Fruit fly (Drosophila melanogaster) whole organism, embryonic: ENCODE data around the gene CG6962.

ENCODE experiments used
- CG14050 ChIP-seq: fragments of 200-800 bp; sonication (Bioruptor generic); IDR thresholded peaks from 3 replicates; pipeline ENCODE4 v1.3.6; 2022; ENCODE audit warnings: missing biosample characterization, missing genetic modification characterization
- CG1603 ChIP-seq: fragments of 200-800 bp; sonication (Bioruptor generic); optimal IDR thresholded peaks from 2 replicates; lab custom pipeline; 2019; ENCODE audit warnings: missing biosample characterization, mild to moderate bottlenecking, missing genetic modification characterization, moderate library complexity
- CG32772 ChIP-seq: fragments of 200-800 bp; sonication (Bioruptor generic); IDR thresholded peaks from 2 replicates; pipeline ENCODE4 v1.3.6; 2022; ENCODE audit warnings: missing biosample characterization, missing genetic modification characterization
- CG8359 ChIP-seq: fragments of 200-800 bp; sonication (Bioruptor generic); optimal IDR thresholded peaks from 2 replicates; lab custom pipeline; 2017; ENCODE audit warnings: missing biosample characterization, mild to moderate bottlenecking, missing genetic modification characterization, borderline replicate concordance
- CG8765 ChIP-seq: fragments of 200-800 bp; sonication (Bioruptor generic); IDR thresholded peaks from 2 replicates; pipeline ENCODE4 v1.3.6; 2022; ENCODE audit warnings: missing biosample characterization, missing genetic modification characterization
- Dp ChIP-seq: fragments of 200-800 bp; sonication (Bioruptor generic); optimal IDR thresholded peaks from 2 replicates; lab custom pipeline; 2018; ENCODE audit warnings: missing biosample characterization, mild to moderate bottlenecking, missing genetic modification characterization, moderate library complexity
- Dref ChIP-seq: fragments of 200-800 bp; sonication (Bioruptor generic); IDR thresholded peaks from 2 replicates; pipeline ENCODE4 v1.3.6; 2022; ENCODE audit warnings: missing biosample characterization, missing genetic modification characterization
- Jarid2 ChIP-seq: fragments of 200-800 bp; sonication (Bioruptor generic); optimal IDR thresholded peaks from 3 replicates; lab custom pipeline; 2017; ENCODE audit warnings: mild to moderate bottlenecking, missing biosample characterization, missing genetic modification reagents, missing genetic modification characterization
- Meics ChIP-seq: fragments of 200-800 bp; sonication (Bioruptor generic); optimal IDR thresholded peaks from 2 replicates; lab custom pipeline; 2017; ENCODE audit warnings: missing biosample characterization, mild to moderate bottlenecking, missing genetic modification characterization
- bsh ChIP-seq, 2 experiments: fragments of 200-800 bp; sonication (Bioruptor generic); optimal IDR thresholded peaks; 2 replicates each; lab custom pipeline; 2017 to 2018; ENCODE audit warnings: mild to moderate bottlenecking in 2 of 2, missing biosample characterization in 2 of 2, missing genetic modification characterization in 2 of 2, moderate library complexity in 1 of 2
- crol ChIP-seq: fragments of 200-800 bp; sonication (Bioruptor generic); IDR thresholded peaks from 2 replicates; pipeline ENCODE4 v1.3.6; 2022; ENCODE audit warnings: missing biosample characterization, missing genetic modification characterization
- sima ChIP-seq: fragments of 200-800 bp; sonication (Bioruptor generic); optimal IDR thresholded peaks from 2 replicates; lab custom pipeline; 2016; ENCODE audit warnings: missing biosample characterization, missing genetic modification characterization
- trh ChIP-seq: fragments of 200-800 bp; sonication (Bioruptor generic); optimal IDR thresholded peaks from 2 replicates; lab custom pipeline; 2016; ENCODE audit warnings: missing biosample characterization, missing genetic modification characterization

The CG6962 gene

DNA sequence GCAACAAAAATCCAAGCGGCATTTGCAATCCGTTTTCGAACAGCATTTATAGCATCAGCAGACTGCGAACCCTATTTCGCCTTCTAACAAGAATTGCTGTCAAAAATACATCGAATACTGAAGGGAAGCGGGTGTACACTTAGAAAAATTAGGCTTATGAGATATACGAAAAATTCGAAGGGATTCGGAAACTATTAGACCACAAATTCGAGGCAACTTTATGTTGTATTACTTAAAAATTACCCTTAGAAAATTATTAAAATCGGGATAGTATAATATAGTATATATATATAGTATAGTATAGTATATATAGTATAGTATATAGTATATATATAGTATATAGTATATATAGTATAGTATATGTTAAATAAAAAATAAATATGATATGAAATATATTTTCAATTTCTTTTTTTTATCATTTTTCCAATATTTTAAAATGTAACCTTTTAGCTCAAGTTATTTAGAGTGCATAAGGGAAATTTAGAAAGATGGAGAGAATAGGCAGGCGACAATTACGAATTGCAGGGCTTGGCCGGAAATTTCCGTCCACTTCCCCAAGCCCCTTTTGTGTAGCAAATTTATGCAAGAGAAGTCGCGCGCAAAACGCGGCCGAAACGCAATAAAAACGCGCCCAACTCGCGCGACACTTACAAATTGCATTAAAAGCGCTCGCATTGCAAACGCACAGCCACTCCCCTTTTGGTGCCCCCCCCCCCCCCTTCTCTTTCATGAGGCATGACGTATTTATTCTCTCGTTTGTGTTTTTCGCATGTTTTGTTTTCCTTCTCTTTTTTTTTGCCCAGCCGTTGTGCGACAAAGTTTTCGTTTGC is 51.4 kb downstream of the CG6962 start:
- no peak for TF ChIP-seq CG8765 (GFP tag; lab: Robert Waterston, UW)
- no peak for TF ChIP-seq trh
- peak in 1 of 2 experiments; percentile 8 for TF ChIP-seq bsh (GFP tag; optimal IDR thresholded peaks at IDR 0.05; lab: Kevin White, UChicago)
- no peak for TF ChIP-seq CG14050 (GFP tag; lab: Robert Waterston, UW)
- TF ChIP-seq CG32772 (GFP tag; lab: Robert Waterston, UW) = no peak
- TF ChIP-seq Meics (GFP tag; lab: Kevin White, UChicago) = no peak
- TF ChIP-seq sima = no peak
- no peak for TF ChIP-seq CG1603
- no peak for TF ChIP-seq Jarid2
- no peak for TF ChIP-seq Dp (GFP tag; lab: Kevin White, UChicago)
- TF ChIP-seq CG8359 (GFP tag; lab: Kevin White, UChicago) = peak; percentile 98
- TF ChIP-seq Dref = no peak
- peak; percentile 16; the same call in 1 of the 2 replicates for TF ChIP-seq crol
- TF ChIP-seq, all 482 proteins: peak for 3
